ENCODE assay signal across 4 fruit fly cellular contexts in genomic region chr2L:3647521-3648172, dm6.
TF ChIP-seq lines count a peak whose summit lies in the region.

No protein-coding gene starts in this region.

TF ChIP-seq in whole organism, adult, 20 proteins besides CTCF, POLR2A, EP300 and RAD21 (continued from another document):
- TF ChIP-seq tj (GFP tag; optimal IDR thresholded peaks at IDR 0.05; lab: Kevin White, UChicago) (peak; percentile 69), Mnt (GFP tag; optimal IDR thresholded peaks at IDR 0.05; lab: Kevin White, UChicago) (peak; percentile 80)

TF ChIP-seq in whole organism, embryonic, 481 proteins besides CTCF, POLR2A, EP300 and RAD21 (continued from another document and continues in another):
- TF ChIP-seq twi (tag; optimal IDR thresholded peaks at IDR 0.05; lab: Kevin White, UChicago) (no peak), CG7556 (GFP tag; optimal IDR thresholded peaks at IDR 0.05; lab: Kevin White, UChicago) (no peak), CG10209 (GFP tag; optimal IDR thresholded peaks at IDR 0.05; lab: Kevin White, UChicago) (peak; percentile 6), HLH3B (GFP tag; IDR thresholded peaks at IDR 0.05; lab: Robert Waterston, UW) (0 out of 2 replicates have a peak, but pooled peaks have one; percentile 4), BtbVII (GFP tag; optimal IDR thresholded peaks at IDR 0.05; lab: Kevin White, UChicago) (no peak), gce (GFP tag; IDR thresholded peaks at IDR 0.05; lab: Robert Waterston, UW) (no peak), CG12299 (tag; optimal IDR thresholded peaks at IDR 0.05; lab: Kevin White, UChicago) (no peak), CG18262 (tag; optimal IDR thresholded peaks at IDR 0.05; lab: Kevin White, UChicago) (peak; percentile 23), Nf-YA (GFP tag; IDR thresholded peaks at IDR 0.05; lab: Robert Waterston, UW) (no peak), amos (GFP tag; IDR thresholded peaks at IDR 0.05; lab: Robert Waterston, UW; ENCODE audit: partially characterized antibody) (no peak), CG2712 (tag; optimal IDR thresholded peaks at IDR 0.05; lab: Kevin White, UChicago) (peak; percentile 26), CG33557 (GFP tag; optimal IDR thresholded peaks at IDR 0.05; lab: Kevin White, UChicago) (peak; percentile 33), zf30C (GFP tag; optimal IDR thresholded peaks at IDR 0.05; lab: Kevin White, UChicago) (no peak), exex (tag; optimal IDR thresholded peaks at IDR 0.05; lab: Kevin White, UChicago) (no peak), CG8924 (tag; optimal IDR thresholded peaks at IDR 0.05; lab: Kevin White, UChicago) (peak; percentile 28), Ptx1 (GFP tag; IDR thresholded peaks at IDR 0.05; lab: Robert Waterston, UW) (0 out of 2 replicates have a peak, but pooled peaks have one; percentile 30), slou (GFP tag; optimal IDR thresholded peaks at IDR 0.05; lab: Kevin White, UChicago) (no peak), Hr51 (GFP tag; optimal IDR thresholded peaks at IDR 0.05; lab: Kevin White, UChicago) (peak in 1 of 2 experiments; percentile 26), otp (GFP tag; IDR thresholded peaks at IDR 0.05; lab: Robert Waterston, UW) (no peak), cato (GFP tag; optimal IDR thresholded peaks at IDR 0.05; lab: Kevin White, UChicago; ENCODE audit: borderline replicate concordance) (peak; percentile 7), jigr1 (GFP tag; IDR thresholded peaks at IDR 0.05; lab: Robert Waterston, UW) (no peak), Vsx1 (GFP tag; optimal IDR thresholded peaks at IDR 0.05; lab: Kevin White, UChicago) (peak; percentile 34), CG4707 (GFP tag; optimal IDR thresholded peaks at IDR 0.05; lab: Kevin White, UChicago) (peak; percentile 26), CG1603 (tag; optimal IDR thresholded peaks at IDR 0.05; lab: Kevin White, UChicago) (peak; percentile 40), sc (optimal IDR thresholded peaks at IDR 0.05; lab: Kevin White, UChicago) (no peak), sc (GFP tag; optimal IDR thresholded peaks at IDR 0.05; lab: Kevin White, UChicago) (peak; percentile 33), D (optimal IDR thresholded peaks at IDR 0.05; lab: Kevin White, UChicago) (no peak), D (GFP tag; optimal IDR thresholded peaks at IDR 0.05; lab: Kevin White, UChicago) (peak; percentile 19), CG4617 (GFP tag; optimal IDR thresholded peaks at IDR 0.05; lab: Kevin White, UChicago; ENCODE audit: borderline replicate concordance) (no peak), Drgx (GFP tag; IDR thresholded peaks at IDR 0.05; lab: Robert Waterston, UW) (peak; percentile 70), CG17612 (GFP tag; IDR thresholded peaks at IDR 0.05; lab: Robert Waterston, UW) (no peak), Dip3 (GFP tag; optimal IDR thresholded peaks at IDR 0.05; lab: Kevin White, UChicago) (no peak), CG15601 (tag; optimal IDR thresholded peaks at IDR 0.05; lab: Kevin White, UChicago) (peak; percentile 60), hkb (optimal IDR thresholded peaks at IDR 0.05; lab: Kevin White, UChicago) (no peak), hkb (GFP tag; IDR thresholded peaks at IDR 0.05; lab: Robert Waterston, UW) (peak; percentile 22; the same call in 1 of the 2 replicates), bowl (GFP tag; IDR thresholded peaks at IDR 0.05; lab: Robert Waterston, UW) (no peak), pros (GFP tag; optimal IDR thresholded peaks at IDR 0.05; lab: Kevin White, UChicago) (no peak), hb (GFP tag; IDR thresholded peaks at IDR 0.05; lab: Robert Waterston, UW; ENCODE audit: partially characterized antibody) (no peak), CG9817 (tag; optimal IDR thresholded peaks at IDR 0.05; lab: Kevin White, UChicago) (no peak), E2f2 (GFP tag; IDR thresholded peaks at IDR 0.05; lab: Robert Waterston, UW) (peak; percentile 15; the same call in 1 of the 2 replicates), CG18476 (GFP tag; optimal IDR thresholded peaks at IDR 0.05; lab: Kevin White, UChicago) (no peak), CG9437 (GFP tag; optimal IDR thresholded peaks at IDR 0.05; lab: Kevin White, UChicago) (no peak), Side (GFP tag; optimal IDR thresholded peaks at IDR 0.05; lab: Kevin White, UChicago) (no peak)

TF ChIP-seq in whole organism, prepupa, 60 proteins besides CTCF, POLR2A, EP300 and RAD21 (continued from another document):
- TF ChIP-seq Sox15 (GFP tag; optimal IDR thresholded peaks at IDR 0.05; lab: Kevin White, UChicago): no peak
- TF ChIP-seq Sox102F (GFP tag; optimal IDR thresholded peaks at IDR 0.05; lab: Kevin White, UChicago): peak; percentile 61
- no peak for TF ChIP-seq CG10669 (GFP tag; optimal IDR thresholded peaks at IDR 0.05; lab: Kevin White, UChicago)
- TF ChIP-seq CG6808 (GFP tag; optimal IDR thresholded peaks at IDR 0.05; lab: Kevin White, UChicago): no peak
- peak; percentile 33 for TF ChIP-seq CG31627 (GFP tag; optimal IDR thresholded peaks at IDR 0.05; lab: Kevin White, UChicago)
- TF ChIP-seq CG7368 (GFP tag; optimal IDR thresholded peaks at IDR 0.05; lab: Kevin White, UChicago): peak; percentile 35
- no peak for TF ChIP-seq Eip75B (GFP tag; optimal IDR thresholded peaks at IDR 0.05; lab: Kevin White, UChicago)
- TF ChIP-seq CG8632 (GFP tag; optimal IDR thresholded peaks at IDR 0.05; lab: Kevin White, UChicago): peak; percentile 13
- peak; percentile 1 for TF ChIP-seq dsx (GFP tag; optimal IDR thresholded peaks at IDR 0.05; lab: Kevin White, UChicago; ENCODE audit: poor library complexity, severe bottlenecking)
- no peak for TF ChIP-seq fd85E (GFP tag; optimal IDR thresholded peaks at IDR 0.05; lab: Kevin White, UChicago)
- peak; percentile 38 for TF ChIP-seq CG3919 (GFP tag; optimal IDR thresholded peaks at IDR 0.05; lab: Kevin White, UChicago)
- TF ChIP-seq CG6163 (GFP tag; IDR thresholded peaks at IDR 0.05; lab: Robert Waterston, UW): peak; percentile 33; the same call in 1 of the 3 replicates
- TF ChIP-seq CG6276 (GFP tag; optimal IDR thresholded peaks at IDR 0.05; lab: Kevin White, UChicago): peak; percentile 53
- TF ChIP-seq CG10631 (GFP tag; optimal IDR thresholded peaks at IDR 0.05; lab: Kevin White, UChicago): peak; percentile 12
- no peak for TF ChIP-seq salr (GFP tag; optimal IDR thresholded peaks at IDR 0.05; lab: Kevin White, UChicago)
- TF ChIP-seq CG6854 (GFP tag; optimal IDR thresholded peaks at IDR 0.05; lab: Kevin White, UChicago): no peak
- peak; percentile 67 for TF ChIP-seq acj6 (GFP tag; optimal IDR thresholded peaks at IDR 0.05; lab: Kevin White, UChicago)
- peak; percentile 36 for TF ChIP-seq lz (GFP tag; optimal IDR thresholded peaks at IDR 0.05; lab: Kevin White, UChicago)
- TF ChIP-seq CG34406 (GFP tag; optimal IDR thresholded peaks at IDR 0.05; lab: Kevin White, UChicago): peak; percentile 33
- TF ChIP-seq svp (GFP tag; lab: Kevin White, UChicago): peak; percentile 80
- peak; percentile 60 for TF ChIP-seq pdm3 (GFP tag; optimal IDR thresholded peaks at IDR 0.05; lab: Kevin White, UChicago)
- no peak; the same call in 1 of the 2 replicates for TF ChIP-seq CG11294 (GFP tag; IDR thresholded peaks at IDR 0.05; lab: Robert Waterston, UW)
- TF ChIP-seq cyc (GFP tag; optimal IDR thresholded peaks at IDR 0.05; lab: Kevin White, UChicago): peak; percentile 14
- peak; percentile 1 for TF ChIP-seq topi (GFP tag; optimal IDR thresholded peaks at IDR 0.05; lab: Kevin White, UChicago)
- peak; percentile 44 for TF ChIP-seq Met (GFP tag; optimal IDR thresholded peaks at IDR 0.05; lab: Kevin White, UChicago)
- TF ChIP-seq net (GFP tag; optimal IDR thresholded peaks at IDR 0.05; lab: Kevin White, UChicago): peak; percentile 26
- TF ChIP-seq Ets96B (tag; optimal IDR thresholded peaks at IDR 0.05; lab: Kevin White, UChicago): peak; percentile 23
- TF ChIP-seq CG11902 (GFP tag; optimal IDR thresholded peaks at IDR 0.05; lab: Kevin White, UChicago): no peak
- TF ChIP-seq CG16779 (tag; optimal IDR thresholded peaks at IDR 0.05; lab: Kevin White, UChicago): peak; percentile 5
- peak; percentile 35; the same call in 1 of the 2 replicates for TF ChIP-seq CG15336 (GFP tag; IDR thresholded peaks at IDR 0.05; lab: Robert Waterston, UW)
- TF ChIP-seq CG3032 (tag; optimal IDR thresholded peaks at IDR 0.05; lab: Kevin White, UChicago): no peak
- no peak for TF ChIP-seq Blimp-1 (GFP tag; optimal IDR thresholded peaks at IDR 0.05; lab: Kevin White, UChicago)
- no peak for TF ChIP-seq fd59A (GFP tag; optimal IDR thresholded peaks at IDR 0.05; lab: Kevin White, UChicago)
- peak; percentile 39 for TF ChIP-seq Smox (GFP tag; optimal IDR thresholded peaks at IDR 0.05; lab: Kevin White, UChicago)
- TF ChIP-seq Lpt (GFP tag; optimal IDR thresholded peaks at IDR 0.05; lab: Kevin White, UChicago): no peak
- peak; percentile 10 for TF ChIP-seq achi (GFP tag; optimal IDR thresholded peaks at IDR 0.05; lab: Kevin White, UChicago)
- TF ChIP-seq Hr4 (GFP tag; optimal IDR thresholded peaks at IDR 0.05; lab: Kevin White, UChicago): peak; percentile 46
- no peak for TF ChIP-seq Hr38 (GFP tag; optimal IDR thresholded peaks at IDR 0.05; lab: Kevin White, UChicago)
- peak; percentile 36 for TF ChIP-seq CG11762 (GFP tag; optimal IDR thresholded peaks at IDR 0.05; lab: Kevin White, UChicago; ENCODE audit: insufficient read depth)
- peak; percentile 73 for TF ChIP-seq eg (GFP tag; IDR thresholded peaks at IDR 0.05; lab: Robert Waterston, UW)

TF ChIP-seq in whole organism, wandering third instar larva, 38 proteins besides CTCF, POLR2A, EP300 and RAD21 (continued from another document):
- TF ChIP-seq sv (GFP tag; optimal IDR thresholded peaks at IDR 0.05; lab: Kevin White, UChicago) (no peak), Rel (GFP tag; optimal IDR thresholded peaks at IDR 0.05; lab: Kevin White, UChicago) (no peak), Rel (tag; optimal IDR thresholded peaks at IDR 0.05; lab: Kevin White, UChicago) (peak; percentile 17), usp (GFP tag; optimal IDR thresholded peaks at IDR 0.05; lab: Kevin White, UChicago) (no peak), ey (GFP tag; optimal IDR thresholded peaks at IDR 0.05; lab: Kevin White, UChicago) (peak; percentile 60), GATAd (GFP tag; optimal IDR thresholded peaks at IDR 0.05; lab: Kevin White, UChicago) (no peak), woc (GFP tag; optimal IDR thresholded peaks at IDR 0.05; lab: Kevin White, UChicago) (no peak), Dif (GFP tag; optimal IDR thresholded peaks at IDR 0.05; lab: Kevin White, UChicago; ENCODE audit: partially characterized antibody) (no peak), Hr83 (GFP tag; optimal IDR thresholded peaks at IDR 0.05; lab: Kevin White, UChicago; ENCODE audit: poor library complexity, severe bottlenecking) (peak; percentile 4), Mio (GFP tag; optimal IDR thresholded peaks at IDR 0.05; lab: Kevin White, UChicago) (no peak), dsf (GFP tag; optimal IDR thresholded peaks at IDR 0.05; lab: Kevin White, UChicago; ENCODE audit: borderline replicate concordance) (peak; percentile 67), br (GFP tag; optimal IDR thresholded peaks at IDR 0.05; lab: Kevin White, UChicago) (peak; percentile 83), dmrt93B (GFP tag; optimal IDR thresholded peaks at IDR 0.05; lab: Kevin White, UChicago) (peak; percentile 54), h (GFP tag; optimal IDR thresholded peaks at IDR 0.05; lab: Kevin White, UChicago) (peak; percentile 70), lola (GFP tag; optimal IDR thresholded peaks at IDR 0.05; lab: Kevin White, UChicago) (no peak), Hnf4 (GFP tag; optimal IDR thresholded peaks at IDR 0.05; lab: Kevin White, UChicago) (peak; percentile 83)
